Worm (Caenorhabditis elegans) whole organism, L4 larva: ENCODE data around the gene teg-1.

Source experiments
- F37D6.2 ChIP-seq: sonication (generic microtip); optimal IDR thresholded peaks from 2 replicates; lab custom pipeline; 2016; ENCODE audit warnings: mild to moderate bottlenecking, missing genetic modification characterization, missing compliant biosample characterization
- ZK546.5 ChIP-seq, 2 experiments: sonication (generic microtip); optimal IDR thresholded peaks; 2 replicates each; lab custom pipeline; 2017; ENCODE audit warnings: missing biosample characterization in 2 of 2, missing genetic modification characterization in 2 of 2
- aha-1 ChIP-seq: fragments of 150-350 bp; peaks from one replicate; lab custom pipeline; 2014; ENCODE audit warnings: missing biosample characterization, missing genetic modification characterization
- ceh-20 ChIP-seq: fragments of 200-800 bp; sonication (Bioruptor generic); IDR thresholded peaks from 2 replicates; pipeline ENCODE4 v1.3.6; 2022; ENCODE audit warnings: missing genetic modification reagents, missing genetic modification characterization, missing compliant biosample characterization
- ceh-28 ChIP-seq: fragments of 150-350 bp; optimal IDR thresholded peaks from 2 replicates; lab custom pipeline; 2014; ENCODE audit warnings: missing biosample characterization, missing genetic modification reagents, missing genetic modification characterization
- ceh-32 ChIP-seq: sonication (generic microtip); optimal IDR thresholded peaks from 2 replicates; lab custom pipeline; 2016; ENCODE audit warnings: mild to moderate bottlenecking, missing genetic modification characterization, missing compliant biosample characterization; ENCODE audit not compliant: poor library complexity
- ceh-44 ChIP-seq: fragments of 200-800 bp; sonication (Bioruptor generic); IDR thresholded peaks from 2 replicates; pipeline ENCODE4 v1.3.6; 2022; ENCODE audit warnings: missing genetic modification reagents, missing genetic modification characterization, missing compliant biosample characterization
- ctbp-1 ChIP-seq: fragments of 200-800 bp; sonication (Bioruptor generic); IDR thresholded peaks from 2 replicates; pipeline ENCODE4 v1.3.6; 2022; ENCODE audit warnings: missing genetic modification reagents, missing genetic modification characterization, missing compliant biosample characterization
- daf-12 ChIP-seq: fragments of 150-350 bp; optimal IDR thresholded peaks from 2 replicates; lab custom pipeline; 2014; ENCODE audit warnings: missing biosample characterization, missing genetic modification reagents, missing genetic modification characterization
- daf-16 ChIP-seq, 3 experiments: sonication (generic microtip); optimal IDR thresholded peaks; 2 replicates each; lab custom pipeline; 2016 to 2017; ENCODE audit warnings: missing genetic modification characterization in 3 of 3, missing genetic modification reagents in 3 of 3, mild to moderate bottlenecking in 2 of 3, missing compliant biosample characterization in 2 of 3, missing biosample characterization in 1 of 3, moderate library complexity in 1 of 3
- dpl-1 ChIP-seq: fragments of 150-350 bp; optimal IDR thresholded peaks from 2 replicates; lab custom pipeline; 2014; ENCODE audit warnings: missing biosample characterization, missing genetic modification reagents, missing genetic modification characterization
- duxl-1 ChIP-seq: sonication (generic microtip); optimal IDR thresholded peaks from 2 replicates; lab custom pipeline; 2016; ENCODE audit warnings: mild to moderate bottlenecking, missing genetic modification characterization, moderate library complexity, missing compliant biosample characterization; ENCODE audit not compliant: poor library complexity
- fkh-10 ChIP-seq: fragments of 150-350 bp; optimal IDR thresholded peaks from 2 replicates; lab custom pipeline; 2014; ENCODE audit warnings: missing biosample characterization, missing genetic modification reagents, missing genetic modification characterization
- hif-1 ChIP-seq, 2 experiments: sonication (generic microtip); optimal IDR thresholded peaks; 2 replicates each; lab custom pipeline; 2016 to 2017; ENCODE audit warnings: missing compliant biosample characterization in 2 of 2, missing genetic modification characterization in 2 of 2, missing genetic modification reagents in 2 of 2, missing genotype in 2 of 2, mild to moderate bottlenecking in 1 of 2
- hlh-30 ChIP-seq: sonication (generic microtip); optimal IDR thresholded peaks from 2 replicates; lab custom pipeline; 2017; ENCODE audit warnings: antibody characterized with exemption, mild to moderate bottlenecking, missing genetic modification characterization, missing compliant biosample characterization; ENCODE audit not compliant: insufficient read depth
- hmg-1.1 ChIP-seq: fragments of 200-800 bp; sonication (Bioruptor generic); IDR thresholded peaks from 2 replicates; pipeline ENCODE4 v1.3.6; 2022; ENCODE audit warnings: missing genetic modification reagents, missing genetic modification characterization, missing compliant biosample characterization
- jun-1 ChIP-seq: fragments of 150-350 bp; optimal IDR thresholded peaks from 2 replicates; lab custom pipeline; 2014; ENCODE audit warnings: missing biosample characterization, missing genetic modification reagents, missing genetic modification characterization
- lim-7 ChIP-seq: fragments of 200-800 bp; sonication (Bioruptor generic); IDR thresholded peaks from 2 replicates; pipeline ENCODE4 v1.3.6; 2022; ENCODE audit warnings: missing genetic modification characterization, missing compliant biosample characterization
- lin-1 ChIP-seq: fragments of 200-800 bp; sonication (Bioruptor generic); IDR thresholded peaks from 2 replicates; pipeline ENCODE4 v1.3.6; 2022; ENCODE audit warnings: missing genetic modification reagents, missing genetic modification characterization, missing compliant biosample characterization
- lin-13 ChIP-seq: fragments of 150-350 bp; optimal IDR thresholded peaks from 2 replicates; lab custom pipeline; 2014; ENCODE audit warnings: missing biosample characterization, missing genetic modification reagents, missing genetic modification characterization
- lin-15B ChIP-seq: fragments of 150-350 bp; sonication (generic microtip); optimal IDR thresholded peaks from 3 replicates; lab custom pipeline; 2014; ENCODE audit warnings: missing biosample characterization, missing genetic modification characterization
- lin-38 ChIP-seq: fragments of 200-800 bp; sonication (Bioruptor generic); IDR thresholded peaks from 2 replicates; pipeline ENCODE4 v1.3.6; 2022; ENCODE audit warnings: missing genetic modification reagents, missing genetic modification characterization, missing compliant biosample characterization
- lsy-2 ChIP-seq, 2 experiments: fragments of 150-350 bp in 1 of 2; sonication (generic microtip) in 1 of 2; optimal IDR thresholded peaks; 2 replicates each; lab custom pipeline; 2014 to 2017; ENCODE audit warnings: missing biosample characterization in 2 of 2, missing genetic modification characterization in 2 of 2
- madf-5 ChIP-seq, 2 experiments: fragments of 200-800 bp; sonication (Bioruptor generic); IDR thresholded peaks; 2 replicates each; pipeline ENCODE4 v1.3.6; 2022; ENCODE audit warnings: missing compliant biosample characterization in 2 of 2, missing genetic modification characterization in 2 of 2
- mdl-1 ChIP-seq, 2 experiments: fragments of 150-350 bp in 1 of 2; sonication (generic microtip) in 1 of 2; optimal IDR thresholded peaks; 2 replicates each; lab custom pipeline; 2014 to 2017; ENCODE audit warnings: missing biosample characterization in 2 of 2, missing genetic modification characterization in 2 of 2
- mep-1 ChIP-seq: fragments of 150-350 bp; sonication (generic microtip); optimal IDR thresholded peaks from 3 replicates; lab custom pipeline; 2014; ENCODE audit warnings: missing biosample characterization, missing genetic modification characterization
- mes-2 ChIP-seq: sonication (generic microtip); optimal IDR thresholded peaks from 2 replicates; lab custom pipeline; 2016; ENCODE audit warnings: missing genotype, mild to moderate bottlenecking, missing genetic modification characterization, missing compliant biosample characterization; ENCODE audit not compliant: poor library complexity, severe bottlenecking
- nhr-111 ChIP-seq: fragments of 200-800 bp; sonication (Bioruptor generic); optimal IDR thresholded peaks from 2 replicates; lab custom pipeline; 2018; ENCODE audit warnings: mild to moderate bottlenecking, missing genetic modification characterization, missing compliant biosample characterization
- nhr-48 ChIP-seq: sonication (generic microtip); optimal IDR thresholded peaks from 2 replicates; lab custom pipeline; 2016; ENCODE audit warnings: mild to moderate bottlenecking, missing genetic modification characterization, missing compliant biosample characterization
- nhr-77 ChIP-seq: fragments of 150-350 bp; optimal IDR thresholded peaks from 2 replicates; lab custom pipeline; 2014; ENCODE audit warnings: missing biosample characterization, missing genetic modification characterization
- pha-4 ChIP-seq, 2 experiments: fragments of 150-350 bp in 1 of 2; fragments of 200-800 bp in 1 of 2; sonication (Bioruptor generic) in 1 of 2; IDR thresholded peaks in 1 of 2; optimal IDR thresholded peaks in 1 of 2; 2 replicates each; pipeline versions ENCODE4 v1.3.6 to Lab custom; 2014 to 2022; ENCODE audit warnings: missing genetic modification characterization in 2 of 2, missing genetic modification reagents in 2 of 2, missing biosample characterization in 1 of 2, missing compliant biosample characterization in 1 of 2
- rbr-2 ChIP-seq: sonication (generic microtip); optimal IDR thresholded peaks from 2 replicates; lab custom pipeline; 2016; ENCODE audit warnings: missing genotype, missing genetic modification characterization, missing compliant biosample characterization
- set-16 ChIP-seq: fragments of 200-800 bp; sonication (Bioruptor generic); IDR thresholded peaks from 2 replicates; pipeline ENCODE4 v1.3.6; 2022; ENCODE audit warnings: missing genetic modification reagents, missing genetic modification characterization, missing compliant biosample characterization
- skn-1 ChIP-seq: fragments of 150-350 bp; optimal IDR thresholded peaks from 2 replicates; lab custom pipeline; 2014; ENCODE audit warnings: missing biosample characterization, missing genetic modification characterization
- snpc-1.2 ChIP-seq: fragments of 200-800 bp; sonication (Bioruptor generic); IDR thresholded peaks from 2 replicates; pipeline ENCODE4 v1.3.6; 2022; ENCODE audit warnings: missing genetic modification reagents, missing genetic modification characterization, missing compliant biosample characterization
- unc-130 ChIP-seq: sonication (generic microtip); optimal IDR thresholded peaks from 2 replicates; lab custom pipeline; 2016; ENCODE audit warnings: missing genetic modification reagents, missing genetic modification characterization, missing compliant biosample characterization
- unc-39 ChIP-seq: sonication (generic microtip); optimal IDR thresholded peaks from 2 replicates; lab custom pipeline; 2017; ENCODE audit warnings: missing biosample characterization, missing genetic modification characterization
- zfp-3 ChIP-seq: fragments of 200-800 bp; sonication (Bioruptor generic); conservative IDR thresholded peaks from 2 replicates; pipeline ENCODE4 v1.3.6; 2022; ENCODE audit warnings: missing genetic modification reagents, missing genetic modification characterization, missing compliant biosample characterization
- ztf-11 ChIP-seq: fragments of 150-350 bp; optimal IDR thresholded peaks from 2 replicates; lab custom pipeline; 2014; ENCODE audit warnings: missing biosample characterization, missing genetic modification characterization

teg-1 gene

DNA sequence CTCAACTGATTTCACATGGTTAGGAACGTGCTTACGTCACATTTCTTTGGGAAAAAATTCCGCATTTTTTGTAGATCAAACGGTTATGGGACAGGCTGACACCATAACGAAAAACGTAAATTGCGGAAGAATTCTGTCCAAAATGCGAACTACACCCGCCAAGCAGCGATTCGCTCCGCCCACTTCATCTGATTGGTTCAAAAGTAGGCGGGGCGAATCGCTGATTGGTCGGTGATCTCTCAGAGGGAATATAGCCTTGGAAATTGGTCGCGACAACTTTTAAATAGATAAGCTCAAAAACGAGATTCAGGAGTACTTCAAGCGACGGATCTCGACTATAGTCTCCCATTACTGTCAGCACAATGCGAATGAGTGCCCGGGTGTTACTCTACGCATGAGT is 19.6 kb upstream of the teg-1 start:
- TF ChIP-seq duxl-1 (no peak), ceh-20 (GFP tag; lab: Robert Waterston, UW) (no peak), unc-130 (no peak), nhr-48 (tag; lab: Kevin White, UChicago) (no peak), ztf-11 (no peak), hif-1 (tag; optimal IDR thresholded peaks at IDR 0.05; lab: Kevin White, UChicago) (no peak), pha-4 (GFP tag; IDR thresholded peaks at IDR 0.05; lab: Robert Waterston, UW) (no peak), pha-4 (tag; optimal IDR thresholded peaks at IDR 0.05; lab: Kevin White, UChicago) (no peak), skn-1 (tag; lab: Kevin White, UChicago) (no peak), ceh-32 (tag; lab: Kevin White, UChicago) (no peak), unc-39 (no peak), daf-12 (no peak), jun-1 (tag; lab: Kevin White, UChicago) (no peak)

- no peak for TF ChIP-seq hlh-30
- TF ChIP-seq hmg-1.1 = peak; percentile 45; the same call in 1 of the 2 replicates
- no peak for TF ChIP-seq ctbp-1
- no peak for TF ChIP-seq nhr-48 (tag; lab: Kevin White, UChicago)
- no peak for TF ChIP-seq ZK546.5 (tag; optimal IDR thresholded peaks at IDR 0.05; lab: Kevin White, UChicago)
- TF ChIP-seq fkh-10 (GFP tag; lab: Kevin White, UChicago) = peak; percentile 6
- no peak for TF ChIP-seq zfp-3 (GFP tag; lab: Robert Waterston, UW)
- peak in 1 of 2 experiments; percentile 22 for TF ChIP-seq mdl-1 (tag; optimal IDR thresholded peaks at IDR 0.05; lab: Kevin White, UChicago)
- TF ChIP-seq madf-5 (GFP tag; IDR thresholded peaks at IDR 0.05; lab: Robert Waterston, UW) = no peak
- 0 out of 2 replicates have a peak, but pooled peaks have one; percentile 37 for TF ChIP-seq ceh-20 (GFP tag; lab: Robert Waterston, UW)
- TF ChIP-seq mep-1 (tag; lab: Kevin White, UChicago) = no peak
- TF ChIP-seq snpc-1.2 = no peak
- no peak for TF ChIP-seq nhr-77 (tag; lab: Kevin White, UChicago)
- no peak for TF ChIP-seq ceh-28 (tag; lab: Kevin White, UChicago)
- TF ChIP-seq mes-2 = no peak
- peak; percentile 28 for TF ChIP-seq rbr-2 (tag; lab: Kevin White, UChicago)
- TF ChIP-seq ceh-44 (GFP tag; lab: Robert Waterston, UW) = no peak
- TF ChIP-seq nhr-111 (GFP tag; lab: Kevin White, UChicago) = no peak
- TF ChIP-seq set-16 = peak; percentile 53
- TF ChIP-seq lsy-2 (tag; optimal IDR thresholded peaks at IDR 0.05; lab: Kevin White, UChicago) = peak in 1 of 2 experiments; percentile 43
- TF ChIP-seq F37D6.2 (tag; lab: Kevin White, UChicago) = no peak
- TF ChIP-seq lim-7 = no peak
- no peak for TF ChIP-seq lin-15B (tag; lab: Kevin White, UChicago)
- no peak for TF ChIP-seq lin-1 (GFP tag; lab: Robert Waterston, UW)
- no peak for TF ChIP-seq lin-38 (GFP tag; lab: Robert Waterston, UW)
These were observed 18.0 kb upstream of the teg-1 start for ce11 chrIII:11336072-11336471.

DNA sequence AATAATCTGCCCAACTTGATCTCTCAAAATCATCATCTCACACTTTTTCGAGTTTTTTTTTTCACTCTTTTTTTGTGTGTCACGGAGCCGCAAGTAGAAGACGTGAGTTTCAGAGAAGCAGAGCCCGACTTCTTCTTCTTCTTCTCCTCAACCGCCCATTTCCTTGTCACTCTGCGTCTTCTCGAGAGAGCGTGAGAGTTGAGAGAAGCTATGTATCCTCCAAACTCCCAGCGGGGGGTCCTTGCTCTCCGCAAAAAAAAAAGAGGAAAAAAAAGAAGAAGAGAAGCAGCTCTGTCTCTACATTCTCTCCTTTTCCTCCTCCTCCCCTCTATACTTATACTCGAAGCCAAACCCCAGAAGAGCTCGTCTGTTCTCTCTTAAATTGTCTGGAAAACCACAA is 16.3 kb upstream of the teg-1 start:
- TF ChIP-seq fkh-10 (GFP tag; lab: Kevin White, UChicago) (peak; percentile 53), pha-4 (GFP tag; IDR thresholded peaks at IDR 0.05; lab: Robert Waterston, UW) (peak; percentile 16; the same call in 1 of the 2 replicates), pha-4 (tag; optimal IDR thresholded peaks at IDR 0.05; lab: Kevin White, UChicago) (no peak), lin-13 (GFP tag; lab: Kevin White, UChicago) (no peak), hmg-1.1 (peak; percentile 30; the same call in 1 of the 2 replicates), dpl-1 (GFP tag; lab: Kevin White, UChicago) (no peak), mes-2 (peak; percentile 15), rbr-2 (tag; lab: Kevin White, UChicago) (peak; percentile 63), set-16 (peak; percentile 65), hif-1 (tag; optimal IDR thresholded peaks at IDR 0.05; lab: Kevin White, UChicago) (peak in 1 of 2 experiments; percentile 11), hlh-30 (peak; percentile 32), aha-1 (peak; percentile 49), lsy-2 (tag; optimal IDR thresholded peaks at IDR 0.05; lab: Kevin White, UChicago) (peak in 1 of 2 experiments; percentile 26), mep-1 (tag; lab: Kevin White, UChicago) (peak; percentile 53), daf-16 (GFP tag; optimal IDR thresholded peaks at IDR 0.05; lab: Kevin White, UChicago) (no peak), daf-16 (tag; optimal IDR thresholded peaks at IDR 0.05; lab: Kevin White, UChicago) (no peak), ceh-32 (tag; lab: Kevin White, UChicago) (no peak)
